Fruit fly (Drosophila melanogaster) whole organism, embryonic: ENCODE results near the gene pim.

Experiments
- Bteb2 ChIP-seq: fragments of 200-800 bp; sonication (Bioruptor generic); optimal IDR thresholded peaks from 2 replicates; lab custom pipeline; 2016; ENCODE audit warnings: missing biosample characterization, missing genetic modification characterization
- CG10543 ChIP-seq: fragments of 200-800 bp; sonication (Bioruptor generic); optimal IDR thresholded peaks from 3 replicates; lab custom pipeline; 2017; ENCODE audit warnings: missing biosample characterization, mild to moderate bottlenecking, missing genetic modification characterization, moderate library complexity
- CG10565 ChIP-seq: fragments of 200-800 bp; sonication (Bioruptor generic); optimal IDR thresholded peaks from 3 replicates; lab custom pipeline; 2016; ENCODE audit warnings: missing biosample characterization, mild to moderate bottlenecking, missing genetic modification characterization
- CG11085 ChIP-seq: fragments of 200-800 bp; sonication (Bioruptor generic); IDR thresholded peaks from 2 replicates; pipeline ENCODE4 v1.3.6; 2022; ENCODE audit warnings: missing biosample characterization, missing genetic modification characterization
- CG12104 ChIP-seq: fragments of 200-800 bp; sonication (Bioruptor generic); optimal IDR thresholded peaks from 3 replicates; lab custom pipeline; 2016; ENCODE audit warnings: missing biosample characterization, missing genetic modification characterization
- CG12219 ChIP-seq: fragments of 200-800 bp; sonication (Bioruptor generic); optimal IDR thresholded peaks from 3 replicates; lab custom pipeline; 2018; ENCODE audit warnings: missing biosample characterization, mild to moderate bottlenecking, missing genetic modification characterization
- CG12769 ChIP-seq: fragments of 200-800 bp; sonication (Bioruptor generic); optimal IDR thresholded peaks from 2 replicates; lab custom pipeline; 2019; ENCODE audit warnings: missing biosample characterization, mild to moderate bottlenecking, missing genetic modification characterization, moderate library complexity
- CG14441 ChIP-seq: fragments of 200-800 bp; sonication (Bioruptor generic); IDR thresholded peaks from 2 replicates; pipeline ENCODE4 v1.3.6; 2022; ENCODE audit warnings: missing biosample characterization, missing genetic modification characterization
- CG14860 ChIP-seq: fragments of 200-800 bp; sonication (Bioruptor generic); IDR thresholded peaks from 3 replicates; pipeline ENCODE4 v1.3.6; 2022; ENCODE audit warnings: missing biosample characterization, missing genetic modification characterization; ENCODE audit not compliant: partially characterized antibody
- CG15601 ChIP-seq: fragments of 200-800 bp; sonication (Bioruptor generic); optimal IDR thresholded peaks from 3 replicates; lab custom pipeline; 2019; ENCODE audit warnings: missing biosample characterization, mild to moderate bottlenecking, missing genetic modification characterization, moderate library complexity
- CG16813 ChIP-seq: fragments of 200-800 bp; sonication (Bioruptor generic); IDR thresholded peaks from 3 replicates; pipeline ENCODE4 v1.3.6; 2022; ENCODE audit warnings: missing biosample characterization, missing genetic modification characterization; ENCODE audit not compliant: partially characterized antibody
- CG17359 ChIP-seq: fragments of 200-800 bp; sonication (Bioruptor generic); optimal IDR thresholded peaks from 3 replicates; lab custom pipeline; 2018; ENCODE audit warnings: missing biosample characterization, mild to moderate bottlenecking, missing genetic modification characterization, moderate library complexity
- CG30403 ChIP-seq: fragments of 200-800 bp; sonication (Bioruptor generic); optimal IDR thresholded peaks from 3 replicates; lab custom pipeline; 2016; ENCODE audit warnings: missing biosample characterization, missing genetic modification characterization
- CG3065 ChIP-seq: fragments of 200-800 bp; sonication (Bioruptor generic); optimal IDR thresholded peaks from 2 replicates; lab custom pipeline; 2016; ENCODE audit warnings: missing biosample characterization, missing genetic modification characterization
- CG31441 ChIP-seq: fragments of 200-800 bp; sonication (Bioruptor generic); IDR thresholded peaks from 2 replicates; pipeline ENCODE4 v1.3.6; 2022; ENCODE audit warnings: missing biosample characterization, missing genetic modification characterization
- CG34376 ChIP-seq: fragments of 200-800 bp; sonication (Bioruptor generic); optimal IDR thresholded peaks from 2 replicates; lab custom pipeline; 2018; ENCODE audit warnings: missing biosample characterization, mild to moderate bottlenecking, missing genetic modification characterization
- CG3726 ChIP-seq: fragments of 200-800 bp; sonication (Bioruptor generic); IDR thresholded peaks from 3 replicates; pipeline ENCODE4, ENCODE4 v1.3.6; 2022; ENCODE audit warnings: missing biosample characterization, missing genetic modification characterization
- CG43689 ChIP-seq: fragments of 200-800 bp; sonication (Bioruptor generic); IDR thresholded peaks from 2 replicates; pipeline ENCODE4 v1.3.6; 2022; ENCODE audit warnings: missing biosample characterization, missing genetic modification characterization
- CG6272 ChIP-seq: fragments of 200-800 bp; sonication (Bioruptor generic); IDR thresholded peaks from 2 replicates; pipeline ENCODE4 v1.3.6; 2022; ENCODE audit warnings: missing biosample characterization, missing genetic modification characterization
- CG6689 ChIP-seq: fragments of 200-800 bp; sonication (Bioruptor generic); IDR thresholded peaks from 2 replicates; pipeline ENCODE4 v1.3.6; 2022; ENCODE audit warnings: missing biosample characterization, missing genetic modification characterization
- CG8924 ChIP-seq: fragments of 200-800 bp; optimal IDR thresholded peaks from 3 replicates; lab custom pipeline; 2019; ENCODE audit warnings: missing biosample characterization, mild to moderate bottlenecking, missing genetic modification characterization, moderate library complexity
- CG9215 ChIP-seq: fragments of 200-800 bp; sonication (Bioruptor generic); IDR thresholded peaks from 2 replicates; pipeline ENCODE4 v1.3.6; 2022; ENCODE audit warnings: missing biosample characterization, missing genetic modification characterization
- CG9876 ChIP-seq: fragments of 200-800 bp; sonication (Bioruptor generic); optimal IDR thresholded peaks from 2 replicates; lab custom pipeline; 2016; ENCODE audit warnings: missing biosample characterization, missing genetic modification characterization
- Camta ChIP-seq: fragments of 200-800 bp; sonication (Bioruptor generic); optimal IDR thresholded peaks from 2 replicates; lab custom pipeline; 2016; ENCODE audit warnings: missing biosample characterization, missing genetic modification characterization
- Doc3 ChIP-seq: fragments of 200-800 bp; sonication (Bioruptor generic); IDR thresholded peaks from 3 replicates; pipeline ENCODE4 v1.3.6; 2022; ENCODE audit warnings: missing biosample characterization, missing genetic modification characterization; ENCODE audit not compliant: partially characterized antibody
- ERR ChIP-seq: fragments of 200-800 bp; sonication (Bioruptor generic); optimal IDR thresholded peaks from 2 replicates; lab custom pipeline; 2016; ENCODE audit warnings: missing biosample characterization, missing genetic modification characterization
- Hr51 ChIP-seq, 2 experiments: fragments of 200-800 bp; sonication (Bioruptor generic); optimal IDR thresholded peaks; 2 replicates in 1 of 2; 3 replicates in 1 of 2; lab custom pipeline; 2016 to 2018; ENCODE audit warnings: missing biosample characterization in 2 of 2, missing genetic modification characterization in 2 of 2, mild to moderate bottlenecking in 1 of 2, moderate library complexity in 1 of 2
- Mad ChIP-seq: fragments of 200-800 bp; sonication (Bioruptor generic); optimal IDR thresholded peaks from 2 replicates; lab custom pipeline; 2016; ENCODE audit warnings: missing biosample characterization, missing genetic modification characterization
- Rfx ChIP-seq: fragments of 200-800 bp; sonication (Bioruptor generic); IDR thresholded peaks from 2 replicates; pipeline ENCODE4 v1.3.6; 2022; ENCODE audit warnings: missing biosample characterization, missing genetic modification characterization
- Tbp ChIP-seq: fragments of >200 bp; optimal IDR thresholded peaks from 2 replicates; lab custom pipeline; 2018; ENCODE audit warnings: missing biosample characterization, missing genetic modification characterization
- Xrp1 ChIP-seq: fragments of 200-800 bp; sonication (Bioruptor generic); IDR thresholded peaks from 2 replicates; pipeline ENCODE4 v1.3.6; 2022; ENCODE audit warnings: missing biosample characterization, missing genetic modification characterization
- bowl ChIP-seq: fragments of 200-800 bp; sonication (Bioruptor generic); IDR thresholded peaks from 2 replicates; pipeline ENCODE4 v1.3.6; 2022; ENCODE audit warnings: missing biosample characterization, missing genetic modification characterization
- cas ChIP-seq: fragments of 200-800 bp; sonication (Bioruptor generic); IDR thresholded peaks from 2 replicates; pipeline ENCODE4 v1.3.6; 2022; ENCODE audit warnings: missing biosample characterization, missing genetic modification characterization
- chm ChIP-seq: fragments of 200-800 bp; sonication (Bioruptor generic); IDR thresholded peaks from 2 replicates; pipeline ENCODE4 v1.3.6; 2022; ENCODE audit warnings: missing biosample characterization, missing genetic modification characterization
- crol ChIP-seq: fragments of 200-800 bp; sonication (Bioruptor generic); IDR thresholded peaks from 2 replicates; pipeline ENCODE4 v1.3.6; 2022; ENCODE audit warnings: missing biosample characterization, missing genetic modification characterization
- crp ChIP-seq, 2 experiments: fragments of 200-800 bp; sonication (Bioruptor generic); optimal IDR thresholded peaks; 2 replicates in 1 of 2; 3 replicates in 1 of 2; lab custom pipeline; 2017; ENCODE audit warnings: missing biosample characterization in 2 of 2, missing genetic modification characterization in 2 of 2, mild to moderate bottlenecking in 1 of 2, moderate library complexity in 1 of 2
- ems ChIP-seq: fragments of 200-800 bp; sonication (Bioruptor generic); optimal IDR thresholded peaks from 3 replicates; lab custom pipeline; 2016; ENCODE audit warnings: missing biosample characterization, missing genetic modification characterization
- ewg ChIP-seq: fragments of 200-800 bp; sonication (Bioruptor generic); optimal IDR thresholded peaks from 3 replicates; lab custom pipeline; 2017; ENCODE audit warnings: mild to moderate bottlenecking, missing biosample characterization, missing genetic modification reagents, missing genetic modification characterization
- fd102C ChIP-seq: fragments of 200-800 bp; sonication (Bioruptor generic); optimal IDR thresholded peaks from 2 replicates; lab custom pipeline; 2018; ENCODE audit warnings: missing biosample characterization, mild to moderate bottlenecking, missing genetic modification characterization, moderate library complexity
- hth ChIP-seq: fragments of >200 bp; optimal IDR thresholded peaks from 2 replicates; lab custom pipeline; 2017; ENCODE audit warnings: inconsistent platforms
- kni ChIP-seq: fragments of 200-800 bp; sonication (Bioruptor generic); optimal IDR thresholded peaks from 3 replicates; lab custom pipeline; 2017; ENCODE audit warnings: mild to moderate bottlenecking, missing biosample characterization, missing genetic modification reagents, missing genetic modification characterization
- mam ChIP-seq: fragments of 200-800 bp; sonication (Bioruptor generic); optimal IDR thresholded peaks from 3 replicates; lab custom pipeline; 2016; ENCODE audit warnings: missing biosample characterization, missing genetic modification characterization
- nerfin-2 ChIP-seq: fragments of 200-800 bp; sonication (Bioruptor generic); IDR thresholded peaks from 2 replicates; pipeline ENCODE4 v1.3.6; 2022; ENCODE audit warnings: missing biosample characterization, missing genetic modification characterization; ENCODE audit not compliant: partially characterized antibody
- sim ChIP-seq: fragments of 200-800 bp; sonication (Bioruptor generic); IDR thresholded peaks from 2 replicates; pipeline ENCODE4 v1.3.6; 2022; ENCODE audit warnings: missing biosample characterization, missing genetic modification characterization
- tin ChIP-seq: fragments of 200-800 bp; sonication (Bioruptor generic); optimal IDR thresholded peaks from 3 replicates; lab custom pipeline; 2016; ENCODE audit warnings: missing biosample characterization, missing genetic modification characterization
- tll ChIP-seq, 2 experiments: fragments of 200-800 bp in 1 of 2; fragments of >200 bp in 1 of 2; sonication (Bioruptor generic) in 1 of 2; optimal IDR thresholded peaks; 2 replicates each; lab custom pipeline; 2017 to 2019; ENCODE audit warnings: missing biosample characterization in 2 of 2, missing genetic modification characterization in 2 of 2, mild to moderate bottlenecking in 1 of 2, moderate library complexity in 1 of 2
- trem ChIP-seq: fragments of 200-800 bp; optimal IDR thresholded peaks from 3 replicates; lab custom pipeline; 2019; ENCODE audit warnings: missing biosample characterization, mild to moderate bottlenecking, missing genetic modification characterization, moderate library complexity
- tup ChIP-seq: fragments of 200-800 bp; sonication (Bioruptor generic); optimal IDR thresholded peaks from 2 replicates; lab custom pipeline; 2016; ENCODE audit warnings: missing biosample characterization, mild to moderate bottlenecking, missing genetic modification characterization, moderate library complexity
- twi ChIP-seq: fragments of 200-800 bp; optimal IDR thresholded peaks from 2 replicates; lab custom pipeline; 2019; ENCODE audit warnings: missing biosample characterization, mild to moderate bottlenecking, missing genetic modification characterization, moderate library complexity
- unpg ChIP-seq: fragments of 200-800 bp; sonication (Bioruptor generic); optimal IDR thresholded peaks from 3 replicates; lab custom pipeline; 2018; ENCODE audit warnings: missing biosample characterization, mild to moderate bottlenecking, missing genetic modification characterization, moderate library complexity
- vfl ChIP-seq: fragments of 200-800 bp; sonication (Bioruptor generic); optimal IDR thresholded peaks from 2 replicates; lab custom pipeline; 2016; ENCODE audit warnings: missing biosample characterization, missing genetic modification characterization
- zen ChIP-seq: fragments of 200-800 bp; sonication (Bioruptor generic); optimal IDR thresholded peaks from 3 replicates; lab custom pipeline; 2018; ENCODE audit warnings: missing biosample characterization, mild to moderate bottlenecking, missing genetic modification characterization, moderate library complexity

The pim gene

DNA sequence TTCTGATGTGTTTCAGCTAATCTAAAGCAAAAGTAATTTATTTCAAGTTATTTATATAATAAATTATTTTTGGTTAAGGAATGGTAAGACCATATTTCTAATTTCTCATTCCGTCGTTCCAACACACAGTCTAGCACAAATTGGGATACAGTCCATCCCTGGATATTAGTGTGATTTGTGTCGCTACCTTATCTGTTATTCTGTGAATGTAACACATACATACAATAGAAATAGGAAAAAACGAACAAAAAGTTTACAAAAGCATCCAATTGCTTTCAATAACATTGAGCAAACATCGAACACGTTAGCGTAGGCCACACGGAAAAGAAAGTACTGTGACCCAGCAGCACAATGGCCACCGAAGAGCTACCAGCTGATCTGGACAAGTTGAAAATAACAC is 3.7 kb downstream of the pim start, which contains the start of gene CG5056 (continued):
- TF ChIP-seq tll (GFP tag; optimal IDR thresholded peaks at IDR 0.05; lab: Kevin White, UChicago): no peak
- TF ChIP-seq fd102C: no peak
- no peak for TF ChIP-seq chm (GFP tag; lab: Robert Waterston, UW)
- no peak for TF ChIP-seq CG43689 (GFP tag; lab: Robert Waterston, UW)
- TF ChIP-seq nerfin-2 (GFP tag; lab: Robert Waterston, UW): no peak
- TF ChIP-seq trem: peak; percentile 69
- TF ChIP-seq cas (GFP tag; lab: Robert Waterston, UW): no peak
- no peak for TF ChIP-seq CG10565
- no peak for TF ChIP-seq ERR (GFP tag; lab: Kevin White, UChicago)
- no peak for TF ChIP-seq tup (GFP tag; lab: Kevin White, UChicago)
- TF ChIP-seq CG14441 (GFP tag; lab: Robert Waterston, UW): no peak
- TF ChIP-seq CG9876 (GFP tag; lab: Kevin White, UChicago): no peak
- TF ChIP-seq crol (GFP tag; lab: Robert Waterston, UW): no peak
- peak; percentile 17; the same call in 1 of the 2 replicates for TF ChIP-seq Xrp1 (GFP tag; lab: Robert Waterston, UW)
- TF ChIP-seq Mad (GFP tag; lab: Kevin White, UChicago): no peak
- TF ChIP-seq Doc3: no peak
- no peak for TF ChIP-seq CG11085 (GFP tag; lab: Robert Waterston, UW)
- peak; percentile 41 for TF ChIP-seq ewg
- TF ChIP-seq Bteb2 (GFP tag; lab: Kevin White, UChicago): no peak
- peak; percentile 59 for TF ChIP-seq CG8924 (tag; lab: Kevin White, UChicago)
- TF ChIP-seq bowl (GFP tag; lab: Robert Waterston, UW): no peak
- no peak for TF ChIP-seq mam (GFP tag; lab: Kevin White, UChicago)
- no peak for TF ChIP-seq CG3726 (GFP tag; lab: Robert Waterston, UW)
- TF ChIP-seq vfl (GFP tag; lab: Kevin White, UChicago): no peak
- TF ChIP-seq CG3065 (GFP tag; lab: Kevin White, UChicago): no peak
- no peak for TF ChIP-seq CG31441 (GFP tag; lab: Robert Waterston, UW)
- TF ChIP-seq CG34376 (GFP tag; lab: Kevin White, UChicago): no peak
- TF ChIP-seq Tbp (GFP tag; lab: Kevin White, UChicago): no peak
- TF ChIP-seq CG12219 (GFP tag; lab: Kevin White, UChicago): no peak
- TF ChIP-seq CG17359 (tag; lab: Kevin White, UChicago): no peak
- no peak for TF ChIP-seq CG16813 (GFP tag; lab: Robert Waterston, UW)
- no peak for TF ChIP-seq sim
- TF ChIP-seq crp (GFP tag; optimal IDR thresholded peaks at IDR 0.05; lab: Kevin White, UChicago): peak in 1 of 2 experiments; percentile 66
- TF ChIP-seq CG6689: no peak
- no peak for TF ChIP-seq ems
- no peak for TF ChIP-seq Camta
- TF ChIP-seq twi (tag; lab: Kevin White, UChicago): no peak
- no peak for TF ChIP-seq kni (GFP tag; lab: Kevin White, UChicago)
- no peak for TF ChIP-seq hth (lab: Kevin White, UChicago)
- no peak for TF ChIP-seq CG9215 (GFP tag; lab: Robert Waterston, UW)
- TF ChIP-seq CG12769 (tag; lab: Kevin White, UChicago): no peak
- no peak for TF ChIP-seq CG14860
- no peak for TF ChIP-seq CG15601 (tag; lab: Kevin White, UChicago)
- TF ChIP-seq unpg (GFP tag; lab: Kevin White, UChicago): no peak
- TF ChIP-seq Rfx: no peak
- no peak for TF ChIP-seq CG6272
- no peak for TF ChIP-seq Hr51 (GFP tag; optimal IDR thresholded peaks at IDR 0.05; lab: Kevin White, UChicago)
- peak; percentile 41 for TF ChIP-seq zen (tag; lab: Kevin White, UChicago)
- TF ChIP-seq CG10543 (GFP tag; lab: Kevin White, UChicago): no peak
- TF ChIP-seq CG12104 (GFP tag; lab: Kevin White, UChicago): no peak
- no peak for TF ChIP-seq tin (GFP tag; lab: Kevin White, UChicago)
- TF ChIP-seq CG30403: no peak
